Worm (Caenorhabditis elegans) whole organism, young adult: Measurements from ENCODE around the gene E02C12.10.

Experiments
- B0019.2 ChIP-seq: fragments of 200-800 bp; sonication (Bioruptor generic); conservative IDR thresholded peaks from 2 replicates; pipeline ENCODE4 v1.3.6; 2022; ENCODE audit warnings: missing genetic modification reagents, missing genetic modification characterization, missing compliant biosample characterization
- F10E7.11 ChIP-seq: sonication (generic microtip); optimal IDR thresholded peaks from 2 replicates; lab custom pipeline; 2017; ENCODE audit warnings: mild to moderate bottlenecking, missing genetic modification characterization, moderate library complexity, missing compliant biosample characterization
- F33H1.4 ChIP-seq: fragments of 200-800 bp; sonication (Bioruptor generic); IDR thresholded peaks from 2 replicates; pipeline ENCODE4 v1.3.6; 2022; ENCODE audit warnings: missing genetic modification reagents, missing genetic modification characterization, missing compliant biosample characterization
- F49E8.2 ChIP-seq: sonication (generic microtip); optimal IDR thresholded peaks from 3 replicates; lab custom pipeline; 2017; ENCODE audit warnings: missing genetic modification characterization, mild to moderate bottlenecking, missing compliant biosample characterization, antibody characterized with exemption, moderate library complexity; ENCODE audit not compliant: insufficient read depth
- F55B11.4 ChIP-seq: sonication (generic microtip); optimal IDR thresholded peaks from 2 replicates; lab custom pipeline; 2016; ENCODE audit warnings: missing compliant biosample characterization, missing genetic modification characterization, borderline replicate concordance; ENCODE audit not compliant: insufficient read depth
- Y53F4B.3 ChIP-seq: fragments of 200-800 bp; sonication (Bioruptor generic); IDR thresholded peaks from 2 replicates; pipeline ENCODE4 v1.3.6; 2022; ENCODE audit warnings: missing genetic modification reagents, missing genetic modification characterization, missing compliant biosample characterization
- Y53G8AR.9 ChIP-seq: fragments of 200-800 bp; sonication (Bioruptor generic); conservative IDR thresholded peaks from 2 replicates; pipeline ENCODE4 v1.3.6; 2022; ENCODE audit warnings: missing genetic modification reagents, missing genetic modification characterization, missing compliant biosample characterization
- Y67H2A.10 ChIP-seq: fragments of 200-800 bp; sonication (Bioruptor generic); conservative IDR thresholded peaks from 2 replicates; pipeline ENCODE4 v1.3.6; 2022; ENCODE audit warnings: missing genetic modification reagents, missing genetic modification characterization, missing compliant biosample characterization
- Y95B8A.8 ChIP-seq: fragments of 200-800 bp; sonication (Bioruptor generic); IDR thresholded peaks from 2 replicates; pipeline ENCODE4 v1.3.6; 2022; ENCODE audit warnings: missing genetic modification reagents, missing genetic modification characterization, missing compliant biosample characterization
- akir-1 ChIP-seq: fragments of 200-800 bp; sonication (Bioruptor generic); optimal IDR thresholded peaks from 2 replicates; lab custom pipeline; 2018; ENCODE audit warnings: mild to moderate bottlenecking, missing genetic modification characterization, moderate library complexity, missing compliant biosample characterization
- athp-1 ChIP-seq: sonication (generic microtip); optimal IDR thresholded peaks from 2 replicates; lab custom pipeline; 2017; ENCODE audit warnings: mild to moderate bottlenecking, missing genetic modification characterization, missing compliant biosample characterization
- attf-3 ChIP-seq: fragments of 200-800 bp; sonication (Bioruptor generic); conservative IDR thresholded peaks from 2 replicates; pipeline ENCODE4 v1.3.6; 2022; ENCODE audit warnings: missing genetic modification reagents, missing genetic modification characterization, missing compliant biosample characterization
- attf-6 ChIP-seq: fragments of 200-800 bp; sonication (Bioruptor generic); IDR thresholded peaks from 2 replicates; pipeline ENCODE4 v1.3.6; 2022; ENCODE audit warnings: missing genetic modification reagents, missing genetic modification characterization, missing compliant biosample characterization
- chd-7 ChIP-seq: sonication (generic microtip); optimal IDR thresholded peaks from 2 replicates; lab custom pipeline; 2016; ENCODE audit warnings: mild to moderate bottlenecking, missing genetic modification characterization, moderate library complexity, missing compliant biosample characterization
- dox-1 ChIP-seq: fragments of 200-800 bp; sonication (Bioruptor generic); IDR thresholded peaks from 2 replicates; pipeline ENCODE4 v1.3.6; 2022; ENCODE audit warnings: missing genetic modification reagents, missing genetic modification characterization, missing compliant biosample characterization
- dpff-1 ChIP-seq: sonication (generic microtip); optimal IDR thresholded peaks from 2 replicates; lab custom pipeline; 2017; ENCODE audit warnings: mild to moderate bottlenecking, missing genetic modification characterization, missing compliant biosample characterization
- efl-1 ChIP-seq: fragments of 150-350 bp; optimal IDR thresholded peaks from 2 replicates; lab custom pipeline; 2014; ENCODE audit warnings: missing biosample characterization, missing genetic modification reagents, missing genetic modification characterization
- egl-18 ChIP-seq: fragments of 200-800 bp; sonication (Bioruptor generic); IDR thresholded peaks from 2 replicates; pipeline ENCODE4 v1.3.6; 2022; ENCODE audit warnings: missing genetic modification reagents, missing genetic modification characterization, missing compliant biosample characterization
- egl-44 ChIP-seq: fragments of 200-800 bp; sonication (Bioruptor generic); IDR thresholded peaks from 2 replicates; pipeline ENCODE4 v1.3.6; 2022; ENCODE audit warnings: missing genetic modification reagents, missing genetic modification characterization, missing compliant biosample characterization
- him-1 ChIP-seq: sonication (generic microtip); optimal IDR thresholded peaks from 2 replicates; lab custom pipeline; 2016; ENCODE audit warnings: missing genotype, missing genetic modification reagents, missing genetic modification characterization, missing compliant biosample characterization
- hlh-12 ChIP-seq: sonication (generic microtip); optimal IDR thresholded peaks from 2 replicates; lab custom pipeline; 2016; ENCODE audit warnings: missing genetic modification characterization, missing compliant biosample characterization
- hlh-26 ChIP-seq: fragments of 200-800 bp; sonication (Bioruptor generic); conservative IDR thresholded peaks from 2 replicates; pipeline ENCODE4 v1.3.6; 2022; ENCODE audit warnings: missing genetic modification reagents, missing genetic modification characterization, missing compliant biosample characterization
- hmg-20 ChIP-seq: fragments of 200-800 bp; sonication (Bioruptor generic); IDR thresholded peaks from 2 replicates; pipeline ENCODE4 v1.3.6; 2022; ENCODE audit warnings: missing genetic modification reagents, missing genetic modification characterization, missing compliant biosample characterization
- hsf-1 ChIP-seq: fragments of 200-800 bp; sonication (Bioruptor generic); IDR thresholded peaks from 2 replicates; pipeline ENCODE4 v1.3.6; 2022; ENCODE audit warnings: missing genetic modification reagents, missing genetic modification characterization, missing compliant biosample characterization
- lag-1 ChIP-seq: fragments of 200-800 bp; sonication (Bioruptor generic); IDR thresholded peaks from 2 replicates; pipeline ENCODE4 v1.3.6; 2022; ENCODE audit warnings: missing genetic modification reagents, missing genetic modification characterization, missing compliant biosample characterization
- lin-54 ChIP-seq: fragments of 200-800 bp; sonication (Bioruptor generic); optimal IDR thresholded peaks from 2 replicates; lab custom pipeline; 2018; ENCODE audit warnings: mild to moderate bottlenecking, missing genetic modification characterization, missing compliant biosample characterization
- lsl-1 ChIP-seq: fragments of 200-800 bp; sonication (Bioruptor generic); optimal IDR thresholded peaks from 2 replicates; lab custom pipeline; 2018; ENCODE audit warnings: mild to moderate bottlenecking, missing genetic modification characterization, moderate library complexity, missing compliant biosample characterization
- madf-3 ChIP-seq: fragments of 200-800 bp; sonication (Bioruptor generic); IDR thresholded peaks from 2 replicates; pipeline ENCODE4 v1.3.6; 2022; ENCODE audit warnings: missing genetic modification reagents, missing genetic modification characterization, missing compliant biosample characterization
- madf-6 ChIP-seq: fragments of 200-800 bp; sonication (Bioruptor generic); IDR thresholded peaks from 2 replicates; pipeline ENCODE4 v1.3.6; 2022; ENCODE audit warnings: missing genetic modification reagents, missing genetic modification characterization, missing compliant biosample characterization
- madf-8 ChIP-seq: fragments of 200-800 bp; sonication (Bioruptor generic); conservative IDR thresholded peaks from 2 replicates; pipeline ENCODE4 v1.3.6; 2022; ENCODE audit warnings: missing genetic modification reagents, missing genetic modification characterization, missing compliant biosample characterization
- mcd-1 ChIP-seq: fragments of 200-800 bp; sonication (Bioruptor generic); IDR thresholded peaks from 2 replicates; pipeline ENCODE4 v1.3.6; 2022; ENCODE audit warnings: missing genetic modification reagents, missing genetic modification characterization, missing compliant biosample characterization
- mxl-1 ChIP-seq: sonication (generic microtip); optimal IDR thresholded peaks from 2 replicates; lab custom pipeline; 2016; ENCODE audit warnings: missing genetic modification characterization, missing compliant biosample characterization
- nhr-120 ChIP-seq: fragments of 200-800 bp; sonication (Bioruptor generic); IDR thresholded peaks from 2 replicates; pipeline ENCODE4 v1.3.6; 2022; ENCODE audit warnings: missing genetic modification characterization, missing compliant biosample characterization
- repo-1 ChIP-seq: sonication (generic microtip); optimal IDR thresholded peaks from 2 replicates; lab custom pipeline; 2017; ENCODE audit warnings: mild to moderate bottlenecking, missing genetic modification characterization, missing compliant biosample characterization
- rpc-1 ChIP-seq, 2 experiments: fragments of 150-350 bp in 1 of 2; sonication (generic microtip) in 1 of 2; optimal IDR thresholded peaks; 2 replicates each; lab custom pipeline; 2014 to 2018; ENCODE audit warnings: missing biosample characterization in 1 of 2, missing genetic modification characterization in 1 of 2, missing genetic modification reagents in 1 of 2, missing genotype in 1 of 2
- sdz-38 ChIP-seq: sonication (generic microtip); optimal IDR thresholded peaks from 2 replicates; lab custom pipeline; 2016; ENCODE audit warnings: missing genotype, missing genetic modification characterization, missing compliant biosample characterization
- snpc-1.1 ChIP-seq: sonication (generic microtip); optimal IDR thresholded peaks from 2 replicates; lab custom pipeline; 2017; ENCODE audit warnings: missing genetic modification characterization, mild to moderate bottlenecking, missing compliant biosample characterization, antibody characterized with exemption, moderate library complexity, missing genotype, missing genetic modification reagents; ENCODE audit not compliant: insufficient read depth
- snpc-3.4 ChIP-seq: sonication (generic microtip); optimal IDR thresholded peaks from 2 replicates; lab custom pipeline; 2017; ENCODE audit warnings: missing genetic modification characterization, mild to moderate bottlenecking, missing compliant biosample characterization, antibody characterized with exemption, moderate library complexity, missing genotype, missing genetic modification reagents
- snpc-4 ChIP-seq, 5 experiments: fragments of 150-350 bp in 1 of 5; sonication (generic microtip) in 4 of 5; optimal IDR thresholded peaks; 2 replicates each; lab custom pipeline; 2014 to 2018; ENCODE audit warnings: missing genetic modification characterization in 5 of 5, missing biosample characterization in 3 of 5, antibody characterized with exemption in 2 of 5, mild to moderate bottlenecking in 2 of 5, missing compliant biosample characterization in 2 of 5, missing genotype in 2 of 5, moderate library complexity in 2 of 5, missing genetic modification reagents in 1 of 5
- somi-1 ChIP-seq: fragments of 200-800 bp; sonication (Bioruptor generic); optimal IDR thresholded peaks from 2 replicates; lab custom pipeline; 2018; ENCODE audit warnings: mild to moderate bottlenecking, missing genetic modification characterization, missing compliant biosample characterization
- sptf-2 ChIP-seq: fragments of 200-800 bp; sonication (Bioruptor generic); optimal IDR thresholded peaks from 2 replicates; lab custom pipeline; 2018; ENCODE audit warnings: mild to moderate bottlenecking, missing genetic modification characterization, missing compliant biosample characterization
- tlf-1 ChIP-seq: fragments of 200-800 bp; sonication (Bioruptor generic); optimal IDR thresholded peaks from 2 replicates; lab custom pipeline; 2018; ENCODE audit warnings: mild to moderate bottlenecking, missing genetic modification characterization, missing compliant biosample characterization
- xnd-1 ChIP-seq: sonication (generic microtip); optimal IDR thresholded peaks from 2 replicates; lab custom pipeline; 2016; ENCODE audit warnings: missing genotype, missing genetic modification reagents, missing genetic modification characterization, missing compliant biosample characterization
- zim-3 ChIP-seq: sonication (generic microtip); optimal IDR thresholded peaks from 2 replicates; lab custom pipeline; 2017; ENCODE audit warnings: mild to moderate bottlenecking, missing genetic modification characterization, moderate library complexity, missing compliant biosample characterization
- ztf-25 ChIP-seq: fragments of 200-800 bp; sonication (Bioruptor generic); IDR thresholded peaks from 2 replicates; pipeline ENCODE4 v1.3.6; 2022; ENCODE audit warnings: missing genetic modification reagents, missing genetic modification characterization, missing compliant biosample characterization
- ztf-28 ChIP-seq: fragments of 200-800 bp; sonication (Bioruptor generic); IDR thresholded peaks from 2 replicates; pipeline ENCODE4 v1.3.6; 2022; ENCODE audit warnings: missing genetic modification reagents, missing genetic modification characterization, missing compliant biosample characterization

E02C12.10 gene

ce11 chrV:9382538-9383328 is 4.5 kb upstream of the E02C12.10 start (continued):
- TF ChIP-seq madf-6 (GFP tag; lab: Robert Waterston, UW) (peak; percentile 100), mxl-1 (tag; lab: Kevin White, UChicago) (no peak), snpc-1.1 (peak; percentile 63), sptf-2 (GFP tag; lab: Kevin White, UChicago) (no peak), F55B11.4 (no peak), nhr-120 (no peak), F49E8.2 (tag; lab: Kevin White, UChicago) (peak; percentile 82), snpc-4 (GFP tag; optimal IDR thresholded peaks at IDR 0.05; lab: Kevin White, UChicago) (peak; percentile 29), snpc-4 (tag; optimal IDR thresholded peaks at IDR 0.05; lab: Kevin White, UChicago) (peak in 2 of 4 experiments; percentile 50 to 60), him-1 (tag; lab: Kevin White, UChicago) (peak; percentile 64), Y95B8A.8 (GFP tag; lab: Robert Waterston, UW) (peak; percentile 91; the same call in 1 of the 2 replicates), xnd-1 (peak; percentile 99), efl-1 (GFP tag; lab: Kevin White, UChicago) (peak; percentile 99), dpff-1 (no peak), snpc-3.4 (peak; percentile 94), Y53G8AR.9 (GFP tag; lab: Robert Waterston, UW) (peak; percentile 85), madf-3 (GFP tag; lab: Robert Waterston, UW) (peak; percentile 92), attf-3 (GFP tag; lab: Robert Waterston, UW) (peak; percentile 63), F33H1.4 (GFP tag; lab: Robert Waterston, UW) (peak; percentile 82), chd-7 (tag; lab: Kevin White, UChicago) (no peak), sdz-38 (tag; lab: Kevin White, UChicago) (no peak), attf-6 (GFP tag; lab: Robert Waterston, UW) (peak; percentile 78), mcd-1 (GFP tag; lab: Robert Waterston, UW) (no peak; the same call in 1 of the 2 replicates), Y53F4B.3 (GFP tag; lab: Robert Waterston, UW) (0 out of 2 replicates have a peak, but pooled peaks have one; percentile 34), lin-54 (GFP tag; lab: Kevin White, UChicago) (peak; percentile 93), madf-8 (peak; percentile 100), somi-1 (GFP tag; lab: Kevin White, UChicago) (no peak), athp-1 (peak; percentile 50), hsf-1 (GFP tag; lab: Robert Waterston, UW) (peak; percentile 89), hlh-12 (tag; lab: Kevin White, UChicago) (no peak), repo-1 (tag; lab: Kevin White, UChicago) (no peak), Y67H2A.10 (GFP tag; lab: Robert Waterston, UW) (no peak), ztf-28 (0 out of 2 replicates have a peak, but pooled peaks have one; percentile 80), rpc-1 (optimal IDR thresholded peaks at IDR 0.05; lab: Kevin White, UChicago) (no peak), rpc-1 (tag; optimal IDR thresholded peaks at IDR 0.05; lab: Kevin White, UChicago) (peak; percentile 5), F10E7.11 (tag; lab: Kevin White, UChicago) (no peak), dox-1 (GFP tag; lab: Robert Waterston, UW) (peak; percentile 94), akir-1 (no peak), egl-44 (GFP tag; lab: Robert Waterston, UW) (no peak), egl-18 (GFP tag; lab: Robert Waterston, UW) (no peak), lag-1 (GFP tag; lab: Robert Waterston, UW) (no peak), hlh-26 (GFP tag; lab: Robert Waterston, UW) (no peak), B0019.2 (GFP tag; lab: Robert Waterston, UW) (peak; percentile 83), zim-3 (tag; lab: Kevin White, UChicago) (no peak), lsl-1 (peak; percentile 89), tlf-1 (GFP tag; lab: Kevin White, UChicago) (peak; percentile 83), hmg-20 (GFP tag; lab: Robert Waterston, UW) (no peak), ztf-25 (GFP tag; lab: Robert Waterston, UW) (no peak)
